Worm (Caenorhabditis elegans) whole organism, L1 larva: ENCODE results near the gene cyp-14A4.

Experiments
- C34B4.2 ChIP-seq: sonication (generic microtip); optimal IDR thresholded peaks from 2 replicates; lab custom pipeline; 2017; ENCODE audit warnings: mild to moderate bottlenecking, missing genetic modification characterization, missing compliant biosample characterization
- egl-27 ChIP-seq, 2 experiments: fragments of 150-350 bp in 1 of 2; sonication (generic microtip); optimal IDR thresholded peaks; 3 replicates each; lab custom pipeline; 2017 to 2018; ENCODE audit warnings: missing biosample characterization in 2 of 2, missing genetic modification characterization in 2 of 2, missing genetic modification reagents in 2 of 2
- mep-1 ChIP-seq: fragments of 150-350 bp; optimal IDR thresholded peaks from 2 replicates; lab custom pipeline; 2014; ENCODE audit warnings: missing biosample characterization, missing genetic modification characterization
- tbx-2 ChIP-seq: sonication (generic microtip); optimal IDR thresholded peaks from 2 replicates; lab custom pipeline; 2016; ENCODE audit warnings: missing genetic modification characterization, missing compliant biosample characterization
- unc-130 ChIP-seq: fragments of 150-350 bp; optimal IDR thresholded peaks from 2 replicates; lab custom pipeline; 2017; ENCODE audit warnings: missing biosample characterization, missing genetic modification characterization, inconsistent platforms
- unc-62 ChIP-seq: fragments of 150-350 bp; optimal IDR thresholded peaks from 2 replicates; lab custom pipeline; 2014; ENCODE audit warnings: missing biosample characterization, missing genetic modification reagents, missing genetic modification characterization
- unc-86 ChIP-seq: sonication (generic microtip); optimal IDR thresholded peaks from 2 replicates; lab custom pipeline; 2016; ENCODE audit warnings: missing genetic modification characterization, missing compliant biosample characterization

- no peak for TF ChIP-seq unc-86 (tag; lab: Kevin White, UChicago)
- no peak for TF ChIP-seq egl-27 (tag; optimal IDR thresholded peaks at IDR 0.05; lab: Kevin White, UChicago)
- TF ChIP-seq mep-1 (tag; lab: Kevin White, UChicago) = no peak
- TF ChIP-seq C34B4.2 (tag; lab: Kevin White, UChicago) = no peak
- TF ChIP-seq tbx-2 (tag; lab: Kevin White, UChicago) = no peak
- TF ChIP-seq unc-62 = no peak
- no peak for TF ChIP-seq unc-130
These were observed 51.7 kb downstream of the cyp-14A4 start, which contains the start of gene bgnt-1.5 for ce11 chrX:13232259-13232658.
